Fruit fly (Drosophila melanogaster) whole organism, prepupa: ENCODE data around the gene Ask1.
A peak's percentile ranks its signal among the peaks of the same experiment; 100 is the strongest.

ENCODE experiments used
- Blimp-1 ChIP-seq: fragments of 200-800 bp; sonication (Bioruptor generic); optimal IDR thresholded peaks from 3 replicates; lab custom pipeline; 2017; ENCODE audit warnings: missing biosample characterization, missing genetic modification characterization, mild to moderate bottlenecking, moderate library complexity, missing genetic modification reagents
- CG10631 ChIP-seq: fragments of 200-800 bp; sonication (Bioruptor generic); optimal IDR thresholded peaks from 2 replicates; lab custom pipeline; 2016; ENCODE audit warnings: missing biosample characterization, missing genetic modification characterization
- CG16779 ChIP-seq: fragments of 200-800 bp; sonication (Bioruptor generic); optimal IDR thresholded peaks from 3 replicates; lab custom pipeline; 2017; ENCODE audit warnings: missing biosample characterization, mild to moderate bottlenecking, missing genetic modification characterization
- CG3032 ChIP-seq: fragments of 200-800 bp; optimal IDR thresholded peaks from 2 replicates; lab custom pipeline; 2019; ENCODE audit warnings: missing biosample characterization, mild to moderate bottlenecking, missing genetic modification characterization, moderate library complexity
- CG3919 ChIP-seq: fragments of 200-800 bp; sonication (Bioruptor generic); optimal IDR thresholded peaks from 3 replicates; lab custom pipeline; 2016; ENCODE audit warnings: missing biosample characterization, missing genetic modification characterization
- CG6163 ChIP-seq: fragments of 200-800 bp; sonication (Bioruptor generic); IDR thresholded peaks from 3 replicates; pipeline ENCODE4 v1.3.6; 2022; ENCODE audit warnings: missing biosample characterization, missing genetic modification characterization
- CG6854 ChIP-seq: fragments of 200-800 bp; sonication (Bioruptor generic); optimal IDR thresholded peaks from 2 replicates; lab custom pipeline; 2017; ENCODE audit warnings: missing biosample characterization, mild to moderate bottlenecking, missing genetic modification characterization
- CG9139 ChIP-seq: fragments of 200-800 bp; sonication (Bioruptor generic); optimal IDR thresholded peaks from 3 replicates; lab custom pipeline; 2017; ENCODE audit warnings: missing biosample characterization, mild to moderate bottlenecking, missing genetic modification characterization
- Sox102F ChIP-seq: fragments of 200-800 bp; sonication (Bioruptor generic); optimal IDR thresholded peaks from 2 replicates; lab custom pipeline; 2016; ENCODE audit warnings: missing biosample characterization, mild to moderate bottlenecking, missing genetic modification characterization
- Sox15 ChIP-seq: fragments of 200-800 bp; sonication (Bioruptor generic); optimal IDR thresholded peaks from 3 replicates; lab custom pipeline; 2016; ENCODE audit warnings: missing biosample characterization, missing genetic modification characterization
- topi ChIP-seq: fragments of 200-800 bp; sonication (Bioruptor generic); optimal IDR thresholded peaks from 3 replicates; lab custom pipeline; 2016; ENCODE audit warnings: missing biosample characterization, missing genetic modification characterization

dm6 chr3R:19859370-19860033 lies 20.0 kb upstream of the Ask1 start:
- no peak for TF ChIP-seq topi (GFP tag; lab: Kevin White, UChicago)
- TF ChIP-seq Sox15 (GFP tag; lab: Kevin White, UChicago) = no peak
- TF ChIP-seq CG3032 (tag; lab: Kevin White, UChicago) = no peak
- no peak for TF ChIP-seq CG6163
- peak; percentile 35 for TF ChIP-seq CG16779 (tag; lab: Kevin White, UChicago)
- no peak for TF ChIP-seq Sox102F (GFP tag; lab: Kevin White, UChicago)
- peak; percentile 43 for TF ChIP-seq CG9139 (GFP tag; lab: Kevin White, UChicago)
- TF ChIP-seq CG3919 = no peak
- TF ChIP-seq Blimp-1 (GFP tag; lab: Kevin White, UChicago) = no peak
- peak; percentile 4 for TF ChIP-seq CG6854
- TF ChIP-seq CG10631 = no peak
